Worm (Caenorhabditis elegans) whole organism, mixed stage, embryonic: ENCODE data around the gene clec-143.

Experiments used
- lin-32 ChIP-seq: fragments of 200-800 bp; sonication (Bioruptor generic); optimal IDR thresholded peaks from 2 replicates; lab custom pipeline; 2018; ENCODE audit warnings: mild to moderate bottlenecking, missing genetic modification characterization, missing compliant biosample characterization
- nhr-28 ChIP-seq: fragments of 150-350 bp; optimal IDR thresholded peaks from 2 replicates; lab custom pipeline; 2014; ENCODE audit warnings: missing biosample characterization, missing genetic modification characterization
- snpc-4 ChIP-seq: fragments of 150-350 bp; optimal IDR thresholded peaks from 2 replicates; lab custom pipeline; 2014; ENCODE audit warnings: missing biosample characterization, missing genetic modification characterization

- TF ChIP-seq snpc-4 (tag; lab: Kevin White, UChicago) = no peak
- TF ChIP-seq nhr-28 (tag; lab: Kevin White, UChicago) = no peak
- no peak for TF ChIP-seq lin-32 (GFP tag; lab: Kevin White, UChicago)
Measured at ce11 chrII:10471247-10471646, 1.1 kb upstream of the clec-143 start, which contains the start of gene ZK666.1.
